Worm (Caenorhabditis elegans) whole organism, L1 larva: ENCODE results near the gene F46E10.3.

ENCODE experiments used
- C04F5.9 ChIP-seq: sonication (generic microtip); optimal IDR thresholded peaks from 2 replicates; lab custom pipeline; 2016; ENCODE audit warnings: missing genetic modification characterization, missing compliant biosample characterization
- C34B4.2 ChIP-seq: sonication (generic microtip); optimal IDR thresholded peaks from 2 replicates; lab custom pipeline; 2017; ENCODE audit warnings: mild to moderate bottlenecking, missing genetic modification characterization, missing compliant biosample characterization
- F16B12.6 ChIP-seq: fragments of 150-350 bp; optimal IDR thresholded peaks from 2 replicates; lab custom pipeline; 2014; ENCODE audit warnings: missing biosample characterization, missing genetic modification characterization
- aha-1 ChIP-seq: fragments of 150-350 bp; optimal IDR thresholded peaks from 2 replicates; lab custom pipeline; 2014; ENCODE audit warnings: missing biosample characterization, missing genetic modification characterization
- alr-1 ChIP-seq: fragments of 200-800 bp; sonication (Bioruptor generic); optimal IDR thresholded peaks from 2 replicates; lab custom pipeline; 2018; ENCODE audit warnings: borderline replicate concordance, mild to moderate bottlenecking, missing genetic modification characterization, missing compliant biosample characterization
- blmp-1 ChIP-seq: fragments of 150-350 bp; optimal IDR thresholded peaks from 2 replicates; lab custom pipeline; 2014; ENCODE audit warnings: missing biosample characterization, missing genetic modification characterization
- ceh-8 ChIP-seq: fragments of 200-800 bp; sonication (Bioruptor generic); optimal IDR thresholded peaks from 2 replicates; lab custom pipeline; 2018; ENCODE audit warnings: mild to moderate bottlenecking, missing genetic modification characterization, moderate library complexity, missing compliant biosample characterization
- ceh-88 ChIP-seq: fragments of 200-800 bp; sonication (Bioruptor generic); IDR thresholded peaks from 2 replicates; pipeline ENCODE4 v1.3.6; 2022; ENCODE audit warnings: missing genetic modification characterization, missing compliant biosample characterization
- ces-1 ChIP-seq: fragments of 150-350 bp; optimal IDR thresholded peaks from 2 replicates; lab custom pipeline; 2014; ENCODE audit warnings: missing biosample characterization, missing genetic modification reagents, missing genetic modification characterization
- dsc-1 ChIP-seq: sonication (generic microtip); optimal IDR thresholded peaks from 2 replicates; lab custom pipeline; 2016; ENCODE audit warnings: mild to moderate bottlenecking, missing genetic modification characterization, missing compliant biosample characterization
- efl-3 ChIP-seq: fragments of 200-800 bp; sonication (Bioruptor generic); optimal IDR thresholded peaks from 2 replicates; lab custom pipeline; 2018; ENCODE audit warnings: mild to moderate bottlenecking, missing genetic modification characterization, missing compliant biosample characterization
- egl-27 ChIP-seq, 2 experiments: fragments of 150-350 bp in 1 of 2; sonication (generic microtip); optimal IDR thresholded peaks; 3 replicates each; lab custom pipeline; 2017 to 2018; ENCODE audit warnings: missing biosample characterization in 2 of 2, missing genetic modification characterization in 2 of 2, missing genetic modification reagents in 2 of 2
- elt-2 ChIP-seq: sonication (generic microtip); optimal IDR thresholded peaks from 2 replicates; lab custom pipeline; 2016; ENCODE audit warnings: missing genetic modification characterization, mild to moderate bottlenecking, inconsistent platforms, missing compliant biosample characterization, missing genetic modification reagents
- elt-3 ChIP-seq, 6 experiments: fragments of 150-350 bp in 1 of 6; sonication (generic microtip); optimal IDR thresholded peaks; 2 replicates each; lab custom pipeline; 2017 to 2018; ENCODE audit warnings: missing biosample characterization in 6 of 6, missing genetic modification characterization in 6 of 6, inconsistent platforms in 1 of 6
- fkh-4 ChIP-seq: sonication (generic microtip); optimal IDR thresholded peaks from 2 replicates; lab custom pipeline; 2016; ENCODE audit warnings: missing compliant biosample characterization, missing genetic modification characterization, borderline replicate concordance
- fkh-8 ChIP-seq: sonication (generic microtip); optimal IDR thresholded peaks from 2 replicates; lab custom pipeline; 2016; ENCODE audit warnings: mild to moderate bottlenecking, missing genetic modification characterization, missing compliant biosample characterization
- fos-1 ChIP-seq: fragments of 150-350 bp; optimal IDR thresholded peaks from 2 replicates; lab custom pipeline; 2014; ENCODE audit warnings: missing biosample characterization, missing genetic modification characterization
- grh-1 ChIP-seq: fragments of 200-800 bp; sonication (Bioruptor generic); IDR thresholded peaks from 2 replicates; pipeline ENCODE4 v1.3.6; 2022; ENCODE audit warnings: missing genetic modification reagents, missing genetic modification characterization, missing compliant biosample characterization
- hlh-4 ChIP-seq: sonication (generic microtip); optimal IDR thresholded peaks from 2 replicates; lab custom pipeline; 2016; ENCODE audit warnings: mild to moderate bottlenecking, missing genetic modification characterization, missing compliant biosample characterization
- irx-1 ChIP-seq: sonication (generic microtip); optimal IDR thresholded peaks from 2 replicates; lab custom pipeline; 2016; ENCODE audit warnings: missing genetic modification characterization, missing compliant biosample characterization
- lin-13 ChIP-seq: fragments of 150-350 bp; optimal IDR thresholded peaks from 2 replicates; lab custom pipeline; 2014; ENCODE audit warnings: missing biosample characterization, missing genetic modification reagents, missing genetic modification characterization
- lin-14 ChIP-seq: fragments of 200-800 bp; sonication (Bioruptor generic); optimal IDR thresholded peaks from 2 replicates; lab custom pipeline; 2018; ENCODE audit warnings: mild to moderate bottlenecking, missing genetic modification characterization, moderate library complexity, missing compliant biosample characterization
- lin-15B ChIP-seq: fragments of 150-350 bp; sonication (generic microtip); optimal IDR thresholded peaks from 3 replicates; lab custom pipeline; 2014; ENCODE audit warnings: missing biosample characterization, missing genetic modification characterization
- lin-35 ChIP-seq, 2 experiments: fragments of 150-350 bp; optimal IDR thresholded peaks; 2 replicates each; lab custom pipeline; 2014; ENCODE audit warnings: missing biosample characterization in 2 of 2, missing genetic modification characterization in 2 of 2, missing genetic modification reagents in 2 of 2
- lir-3 ChIP-seq: sonication (generic microtip); optimal IDR thresholded peaks from 2 replicates; lab custom pipeline; 2016; ENCODE audit warnings: mild to moderate bottlenecking, missing genetic modification characterization, moderate library complexity, missing compliant biosample characterization; ENCODE audit not compliant: poor library complexity
- lsy-2 ChIP-seq, 2 experiments: fragments of 150-350 bp; optimal IDR thresholded peaks; 2 replicates each; lab custom pipeline; 2014; ENCODE audit warnings: missing biosample characterization in 2 of 2, missing genetic modification characterization in 2 of 2
- nhr-12 ChIP-seq: sonication (generic microtip); optimal IDR thresholded peaks from 2 replicates; lab custom pipeline; 2017; ENCODE audit warnings: missing biosample characterization, missing genetic modification characterization
- nhr-19 ChIP-seq: fragments of 200-800 bp; sonication (Bioruptor generic); conservative IDR thresholded peaks from 2 replicates; pipeline ENCODE4 v1.3.6; 2022; ENCODE audit warnings: missing genetic modification characterization, missing compliant biosample characterization
- nhr-20 ChIP-seq: sonication (generic microtip); optimal IDR thresholded peaks from 2 replicates; lab custom pipeline; 2016; ENCODE audit warnings: mild to moderate bottlenecking, missing genetic modification characterization, missing compliant biosample characterization
- nhr-237 ChIP-seq: fragments of 150-350 bp; optimal IDR thresholded peaks from 2 replicates; lab custom pipeline; 2014; ENCODE audit warnings: missing biosample characterization, missing genetic modification characterization
- nhr-71 ChIP-seq: sonication (generic microtip); optimal IDR thresholded peaks from 2 replicates; lab custom pipeline; 2016; ENCODE audit warnings: mild to moderate bottlenecking, missing genetic modification characterization, moderate library complexity, missing compliant biosample characterization
- nhr-84 ChIP-seq: sonication (generic microtip); optimal IDR thresholded peaks from 2 replicates; lab custom pipeline; 2017; ENCODE audit warnings: missing biosample characterization, missing genetic modification characterization
- nhr-85 ChIP-seq: sonication (generic microtip); peaks from one replicate; lab custom pipeline; 2016; ENCODE audit warnings: missing genetic modification characterization, inconsistent platforms, missing compliant biosample characterization
- nhr-90 ChIP-seq: sonication (generic microtip); optimal IDR thresholded peaks from 2 replicates; lab custom pipeline; 2016; ENCODE audit warnings: mild to moderate bottlenecking, missing genetic modification characterization, missing compliant biosample characterization; ENCODE audit not compliant: poor library complexity
- pag-3 ChIP-seq: sonication (generic microtip); optimal IDR thresholded peaks from 2 replicates; lab custom pipeline; 2017; ENCODE audit warnings: missing genetic modification characterization, mild to moderate bottlenecking, missing compliant biosample characterization, antibody characterized with exemption, borderline replicate concordance; ENCODE audit not compliant: insufficient read depth
- pqm-1 ChIP-seq: sonication (generic microtip); optimal IDR thresholded peaks from 3 replicates; lab custom pipeline; 2017; ENCODE audit warnings: missing biosample characterization, missing genetic modification characterization
- skn-1 ChIP-seq: fragments of 150-350 bp; optimal IDR thresholded peaks from 2 replicates; lab custom pipeline; 2014; ENCODE audit warnings: missing biosample characterization, missing genetic modification characterization
- snu-23 ChIP-seq: sonication (generic microtip); optimal IDR thresholded peaks from 2 replicates; lab custom pipeline; 2016; ENCODE audit warnings: missing genetic modification characterization, missing compliant biosample characterization
- sptf-1 ChIP-seq: fragments of 150-350 bp; optimal IDR thresholded peaks from 2 replicates; lab custom pipeline; 2014; ENCODE audit warnings: missing biosample characterization, missing genetic modification characterization
- tbx-2 ChIP-seq: sonication (generic microtip); optimal IDR thresholded peaks from 2 replicates; lab custom pipeline; 2016; ENCODE audit warnings: missing genetic modification characterization, missing compliant biosample characterization
- tlp-1 ChIP-seq: fragments of 150-350 bp; optimal IDR thresholded peaks from 2 replicates; lab custom pipeline; 2014; ENCODE audit warnings: missing biosample characterization, missing genetic modification characterization
- unc-86 ChIP-seq: sonication (generic microtip); optimal IDR thresholded peaks from 2 replicates; lab custom pipeline; 2016; ENCODE audit warnings: missing genetic modification characterization, missing compliant biosample characterization
- unc-98 ChIP-seq: fragments of 200-800 bp; sonication (Bioruptor generic); IDR thresholded peaks from 2 replicates; pipeline ENCODE4 v1.3.6; 2022; ENCODE audit warnings: missing genetic modification characterization, missing compliant biosample characterization
- vab-15 ChIP-seq: sonication (generic microtip); optimal IDR thresholded peaks from 2 replicates; lab custom pipeline; 2017; ENCODE audit warnings: missing genotype, mild to moderate bottlenecking, missing genetic modification characterization, missing compliant biosample characterization
- zip-4 ChIP-seq: fragments of 200-800 bp; sonication (Bioruptor generic); optimal IDR thresholded peaks from 2 replicates; lab custom pipeline; 2018; ENCODE audit warnings: mild to moderate bottlenecking, missing genetic modification characterization, moderate library complexity, missing compliant biosample characterization
- ztf-11 ChIP-seq, 2 experiments: sonication (generic microtip); optimal IDR thresholded peaks; 2 replicates each; lab custom pipeline; 2016 to 2017; ENCODE audit warnings: missing genetic modification characterization in 2 of 2, missing biosample characterization in 1 of 2, missing compliant biosample characterization in 1 of 2

Gene F46E10.3

DNA sequence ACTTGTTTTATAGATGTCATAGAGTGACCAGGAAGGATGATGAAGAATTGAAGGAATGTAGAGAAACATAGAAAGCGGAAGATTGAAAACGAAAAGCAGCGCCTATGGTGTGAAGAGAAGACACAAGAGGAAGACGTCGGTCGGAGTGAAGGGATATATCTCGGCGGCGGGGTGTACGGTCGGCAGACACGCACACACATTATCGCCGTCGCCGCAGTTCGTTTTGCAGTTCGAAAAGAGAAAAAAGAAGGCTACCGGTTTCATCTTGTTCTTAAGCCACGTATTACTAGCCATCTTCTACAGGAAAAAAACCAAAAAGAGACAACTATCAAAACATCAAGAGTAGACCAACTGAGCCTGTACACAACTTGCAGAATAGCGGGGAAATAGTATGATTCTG is 4.7 kb upstream of the F46E10.3 start (continued):
- TF ChIP-seq nhr-237 (tag; lab: Kevin White, UChicago), result no peak
- no peak for TF ChIP-seq nhr-84 (tag; lab: Kevin White, UChicago)
- no peak for TF ChIP-seq snu-23
- peak; percentile 19 for TF ChIP-seq nhr-90
- no peak for TF ChIP-seq C04F5.9 (tag; lab: Kevin White, UChicago)
- no peak for TF ChIP-seq unc-86

DNA sequence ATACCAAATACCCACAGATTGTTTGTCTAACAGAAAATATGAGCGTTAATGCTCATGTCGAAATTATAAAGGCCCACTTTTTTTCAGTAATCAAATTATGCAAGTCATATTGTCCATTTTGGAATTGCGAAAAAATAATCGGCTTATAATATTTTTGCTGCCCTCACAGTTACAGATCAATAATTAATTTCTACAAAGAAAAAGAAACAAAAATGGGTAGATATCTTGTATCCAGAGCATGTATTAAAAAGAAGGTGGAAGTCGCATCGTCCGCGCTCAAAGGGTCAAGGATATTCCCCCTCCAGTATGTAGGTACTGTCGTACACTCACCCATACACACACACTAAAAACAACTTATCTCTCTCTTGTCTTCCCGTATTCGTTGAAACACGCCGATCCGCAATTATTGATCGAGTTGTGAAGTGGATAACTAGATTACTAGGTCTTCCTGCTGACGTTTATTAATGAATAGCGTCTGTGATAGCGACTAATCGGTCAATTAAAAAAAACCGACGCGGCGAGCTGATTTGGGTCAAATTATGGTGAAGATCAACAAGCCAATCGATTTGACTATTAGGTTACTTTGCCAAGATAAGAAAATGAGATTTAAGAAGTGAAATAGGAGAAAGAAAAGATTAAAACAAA is 4.2 kb upstream of the F46E10.3 start:
- TF ChIP-seq elt-3 (tag; optimal IDR thresholded peaks at IDR 0.05; lab: Kevin White, UChicago) (peak in 1 of 6 experiments; percentile 4), nhr-85 (tag; lab: Kevin White, UChicago) (peak; percentile 6), nhr-12 (tag; lab: Kevin White, UChicago) (no peak), blmp-1 (peak; percentile 70), nhr-71 (tag; lab: Kevin White, UChicago) (no peak)
- TF ChIP-seq, all 84 proteins: peak for 3

DNA sequence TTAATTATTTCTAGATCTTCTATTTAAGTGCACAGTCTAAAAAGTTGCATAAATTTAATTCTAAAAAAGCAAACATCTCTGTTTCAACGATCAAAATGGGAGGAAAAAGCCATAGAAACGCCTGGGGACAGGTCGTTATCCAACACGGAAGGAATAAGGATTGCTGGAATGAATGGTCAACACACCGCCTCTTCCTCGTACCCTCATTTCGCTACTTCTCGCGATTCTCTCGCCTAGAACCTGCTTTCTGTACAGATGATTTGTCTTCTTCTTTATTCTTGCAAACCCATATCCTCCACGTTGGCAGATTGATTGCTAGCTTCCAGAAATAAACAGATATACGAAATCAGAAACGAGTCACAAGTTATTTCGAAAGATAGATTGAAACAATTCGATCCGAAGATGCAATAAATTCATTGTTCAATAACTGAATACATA is 3.2 kb upstream of the F46E10.3 start, which contains the start of gene dpy-11:
TSS of gene dpy-11 (minus strand) at position 354 of the 438 bp plus-strand sequence.
- TF ChIP-seq lin-13 (GFP tag; lab: Kevin White, UChicago), result no peak
- TF ChIP-seq efl-3 (GFP tag; lab: Kevin White, UChicago), result no peak
- TF ChIP-seq tlp-1 (tag; lab: Kevin White, UChicago), result no peak
- no peak for TF ChIP-seq irx-1 (tag; lab: Kevin White, UChicago)
- TF ChIP-seq elt-2, result no peak
- no peak for TF ChIP-seq sptf-1
- TF ChIP-seq dsc-1, result no peak
- TF ChIP-seq egl-27 (tag; optimal IDR thresholded peaks at IDR 0.05; lab: Kevin White, UChicago), result no peak
- no peak for TF ChIP-seq lsy-2 (tag; optimal IDR thresholded peaks at IDR 0.05; lab: Kevin White, UChicago)
- no peak for TF ChIP-seq alr-1
- TF ChIP-seq hlh-4 (tag; lab: Kevin White, UChicago), result no peak
- TF ChIP-seq ceh-8 (GFP tag; lab: Kevin White, UChicago), result no peak
- peak; percentile 44 for TF ChIP-seq nhr-90
- TF ChIP-seq ztf-11 (tag; optimal IDR thresholded peaks at IDR 0.05; lab: Kevin White, UChicago), result no peak
- TF ChIP-seq lin-35 (GFP tag; optimal IDR thresholded peaks at IDR 0.05; lab: Kevin White, UChicago), result peak in 1 of 2 experiments; percentile 12
- no peak for TF ChIP-seq F16B12.6
- peak; percentile 38 for TF ChIP-seq blmp-1
- TF ChIP-seq vab-15 (tag; lab: Kevin White, UChicago), result no peak
- TF ChIP-seq ceh-88 (GFP tag; lab: Robert Waterston, UW), result no peak
- no peak for TF ChIP-seq unc-98 (GFP tag; lab: Robert Waterston, UW)
- no peak for TF ChIP-seq nhr-20 (tag; lab: Kevin White, UChicago)
- TF ChIP-seq lin-14 (GFP tag; lab: Kevin White, UChicago), result peak; percentile 39
- TF ChIP-seq fkh-4 (tag; lab: Kevin White, UChicago), result no peak
- TF ChIP-seq grh-1, result 0 out of 2 replicates have a peak, but pooled peaks have one; percentile 33
- peak; percentile 30 for TF ChIP-seq lir-3
- TF ChIP-seq nhr-19 (GFP tag; lab: Robert Waterston, UW), result peak; percentile 44; the same call in 1 of the 2 replicates
- no peak for TF ChIP-seq skn-1 (tag; lab: Kevin White, UChicago)
- TF ChIP-seq ces-1 (GFP tag; lab: Kevin White, UChicago), result no peak
- TF ChIP-seq fos-1, result no peak
- TF ChIP-seq zip-4 (GFP tag; lab: Kevin White, UChicago), result no peak
- TF ChIP-seq lin-15B, result no peak
- TF ChIP-seq C04F5.9 (tag; lab: Kevin White, UChicago), result no peak
- no peak for TF ChIP-seq C34B4.2
- no peak for TF ChIP-seq fkh-8 (tag; lab: Kevin White, UChicago)
- no peak for TF ChIP-seq pqm-1 (tag; lab: Kevin White, UChicago)
- no peak for TF ChIP-seq pag-3 (tag; lab: Kevin White, UChicago)
- TF ChIP-seq nhr-237 (tag; lab: Kevin White, UChicago), result no peak
- TF ChIP-seq snu-23, result peak; percentile 65
- TF ChIP-seq tbx-2 (tag; lab: Kevin White, UChicago), result no peak
- no peak for TF ChIP-seq aha-1 (tag; lab: Kevin White, UChicago)
